Worm (Caenorhabditis elegans) whole organism, early embryonic: ENCODE data around the gene ceh-92.

ENCODE experiments used
- aly-1 ChIP-seq: sonication (generic microtip); optimal IDR thresholded peaks from 2 replicates; lab custom pipeline; 2016; ENCODE audit warnings: missing genetic modification characterization, missing compliant biosample characterization
- ama-1 ChIP-seq: fragments of 150-350 bp; optimal IDR thresholded peaks from 2 replicates; lab custom pipeline; 2014
- ets-7 ChIP-seq: sonication (generic microtip); optimal IDR thresholded peaks from 2 replicates; lab custom pipeline; 2016; ENCODE audit warnings: missing genotype, missing genetic modification characterization, missing compliant biosample characterization
- hmg-4 ChIP-seq: fragments of 200-800 bp; sonication (Bioruptor generic); optimal IDR thresholded peaks from 2 replicates; lab custom pipeline; 2018; ENCODE audit warnings: mild to moderate bottlenecking, missing genetic modification characterization, missing compliant biosample characterization
- scrt-1 ChIP-seq: fragments of 200-800 bp; sonication (Bioruptor generic); IDR thresholded peaks from 2 replicates; pipeline ENCODE4 v1.3.6; 2022; ENCODE audit warnings: missing genetic modification characterization, missing compliant biosample characterization
- sea-1 ChIP-seq: fragments of 200-800 bp; sonication (Bioruptor generic); conservative IDR thresholded peaks from 2 replicates; pipeline ENCODE4 v1.3.6; 2022; ENCODE audit warnings: missing genetic modification characterization, missing compliant biosample characterization
- tra-4 ChIP-seq: sonication (generic microtip); optimal IDR thresholded peaks from 2 replicates; lab custom pipeline; 2017; ENCODE audit warnings: missing genetic modification characterization, missing compliant biosample characterization

ce11 chrIII:11635000-11635399, 53.6 kb downstream of the ceh-92 start:
- TF ChIP-seq aly-1 (tag; lab: Kevin White, UChicago) (no peak), ama-1 (no peak), sea-1 (no peak), hmg-4 (GFP tag; lab: Kevin White, UChicago) (no peak), scrt-1 (GFP tag; lab: Robert Waterston, UW) (no peak), ets-7 (tag; lab: Kevin White, UChicago) (no peak), tra-4 (tag; lab: Kevin White, UChicago) (no peak)
